Worm (Caenorhabditis elegans) whole organism, late embryonic: Measurements from ENCODE around the gene F13H8.6.

Experiments used
- C08G9.2 ChIP-seq: sonication (generic microtip); optimal IDR thresholded peaks from 2 replicates; lab custom pipeline; 2016; ENCODE audit warnings: mild to moderate bottlenecking, missing genetic modification characterization, moderate library complexity, missing compliant biosample characterization
- ama-1 ChIP-seq: fragments of 150-350 bp; optimal IDR thresholded peaks from 2 replicates; lab custom pipeline; 2014
- ceh-45 ChIP-seq: fragments of 200-800 bp; sonication (Bioruptor generic); IDR thresholded peaks from 2 replicates; pipeline ENCODE4 v1.3.6; 2022; ENCODE audit warnings: missing genetic modification reagents, missing genetic modification characterization, missing compliant biosample characterization
- elt-2 ChIP-seq: sonication (generic microtip); optimal IDR thresholded peaks from 2 replicates; lab custom pipeline; 2016; ENCODE audit warnings: missing genetic modification reagents, missing genetic modification characterization, missing compliant biosample characterization
- hlh-15 ChIP-seq: sonication (generic microtip); optimal IDR thresholded peaks from 2 replicates; lab custom pipeline; 2016; ENCODE audit warnings: missing genetic modification characterization, missing compliant biosample characterization
- hlh-8 ChIP-seq: sonication (generic microtip); optimal IDR thresholded peaks from 2 replicates; lab custom pipeline; 2016; ENCODE audit warnings: missing genotype, missing genetic modification characterization, missing compliant biosample characterization
- nhr-11 ChIP-seq: fragments of 150-350 bp; optimal IDR thresholded peaks from 2 replicates; lab custom pipeline; 2014; ENCODE audit warnings: missing biosample characterization, missing genetic modification characterization
- sox-2 ChIP-seq: fragments of 200-800 bp; sonication (Bioruptor generic); IDR thresholded peaks from 2 replicates; pipeline ENCODE4 v1.3.6; 2022; ENCODE audit warnings: missing genetic modification reagents, missing genetic modification characterization, missing compliant biosample characterization

- TF ChIP-seq nhr-11 (tag; lab: Kevin White, UChicago), result no peak
- no peak for TF ChIP-seq elt-2
- no peak for TF ChIP-seq sox-2
- no peak for TF ChIP-seq C08G9.2 (tag; lab: Kevin White, UChicago)
- TF ChIP-seq hlh-15 (tag; lab: Kevin White, UChicago), result no peak
- no peak for TF ChIP-seq hlh-8
- TF ChIP-seq ceh-45 (GFP tag; lab: Robert Waterston, UW), result no peak
- no peak for TF ChIP-seq ama-1 (lab: Kevin White, UChicago)
These were observed 45.0 kb downstream of the F13H8.6 start, which contains the start of gene T24H7.8 for ce11 chrII:6241758-6242157.
